Fruit fly (Drosophila melanogaster) whole organism, prepupa: Measurements from ENCODE around the gene IntS4.

Source experiments
- CG11294 ChIP-seq: fragments of 200-800 bp; sonication (Bioruptor generic); IDR thresholded peaks from 2 replicates; pipeline ENCODE4 v1.3.6; 2022; ENCODE audit warnings: missing biosample characterization, missing genetic modification characterization
- CG11902 ChIP-seq: fragments of 200-800 bp; sonication (Bioruptor generic); optimal IDR thresholded peaks from 3 replicates; lab custom pipeline; 2016; ENCODE audit warnings: missing biosample characterization, missing genetic modification characterization
- CG15336 ChIP-seq: fragments of 200-800 bp; sonication (Bioruptor generic); IDR thresholded peaks from 2 replicates; pipeline ENCODE4 v1.3.6; 2022; ENCODE audit warnings: missing biosample characterization, missing genetic modification characterization
- CG16779 ChIP-seq: fragments of 200-800 bp; sonication (Bioruptor generic); optimal IDR thresholded peaks from 3 replicates; lab custom pipeline; 2017; ENCODE audit warnings: missing biosample characterization, mild to moderate bottlenecking, missing genetic modification characterization
- CG3032 ChIP-seq: fragments of 200-800 bp; optimal IDR thresholded peaks from 2 replicates; lab custom pipeline; 2019; ENCODE audit warnings: missing biosample characterization, mild to moderate bottlenecking, missing genetic modification characterization, moderate library complexity
- CG32006 ChIP-seq: fragments of 200-800 bp; sonication (Bioruptor generic); optimal IDR thresholded peaks from 3 replicates; lab custom pipeline; 2017; ENCODE audit warnings: missing biosample characterization, mild to moderate bottlenecking, missing genetic modification characterization
- CG34406 ChIP-seq: fragments of 200-800 bp; sonication (Bioruptor generic); optimal IDR thresholded peaks from 3 replicates; lab custom pipeline; 2016; ENCODE audit warnings: missing biosample characterization, missing genetic modification characterization
- CG6163 ChIP-seq: fragments of 200-800 bp; sonication (Bioruptor generic); IDR thresholded peaks from 3 replicates; pipeline ENCODE4 v1.3.6; 2022; ENCODE audit warnings: missing biosample characterization, missing genetic modification characterization
- CG6276 ChIP-seq: fragments of 200-800 bp; sonication (Bioruptor generic); optimal IDR thresholded peaks from 2 replicates; lab custom pipeline; 2017; ENCODE audit warnings: missing biosample characterization, mild to moderate bottlenecking, missing genetic modification characterization
- CG6808 ChIP-seq: fragments of 200-800 bp; sonication (Bioruptor generic); optimal IDR thresholded peaks from 3 replicates; lab custom pipeline; 2017; ENCODE audit warnings: missing biosample characterization, missing genetic modification characterization, mild to moderate bottlenecking, moderate library complexity, missing genetic modification reagents
- CG6854 ChIP-seq: fragments of 200-800 bp; sonication (Bioruptor generic); optimal IDR thresholded peaks from 2 replicates; lab custom pipeline; 2017; ENCODE audit warnings: missing biosample characterization, mild to moderate bottlenecking, missing genetic modification characterization
- CG7368 ChIP-seq: fragments of 200-800 bp; sonication (Bioruptor generic); optimal IDR thresholded peaks from 3 replicates; lab custom pipeline; 2016; ENCODE audit warnings: missing biosample characterization, missing genetic modification characterization
- CG8119 ChIP-seq: fragments of 200-800 bp; sonication (Bioruptor generic); IDR thresholded peaks from 3 replicates; pipeline ENCODE4 v1.3.6; 2022; ENCODE audit warnings: missing biosample characterization, missing genetic modification characterization
- CG9139 ChIP-seq: fragments of 200-800 bp; sonication (Bioruptor generic); optimal IDR thresholded peaks from 3 replicates; lab custom pipeline; 2017; ENCODE audit warnings: missing biosample characterization, mild to moderate bottlenecking, missing genetic modification characterization
- Eip75B ChIP-seq: fragments of 200-800 bp; sonication (Bioruptor generic); optimal IDR thresholded peaks from 3 replicates; lab custom pipeline; 2016; ENCODE audit warnings: missing biosample characterization, missing genetic modification characterization
- Ets96B ChIP-seq: fragments of 200-800 bp; optimal IDR thresholded peaks from 2 replicates; lab custom pipeline; 2019; ENCODE audit warnings: missing biosample characterization, mild to moderate bottlenecking, missing genetic modification characterization, moderate library complexity
- Gug ChIP-seq: fragments of 200-800 bp; sonication (Bioruptor generic); IDR thresholded peaks from 2 replicates; pipeline ENCODE4 v1.3.6; 2022; ENCODE audit warnings: missing biosample characterization, missing genetic modification characterization
- Hr38 ChIP-seq: sonication (Bioruptor generic); optimal IDR thresholded peaks from 2 replicates; lab custom pipeline; 2016; ENCODE audit warnings: missing biosample characterization, missing genetic modification characterization
- Hr39 ChIP-seq: fragments of 200-800 bp; sonication (Bioruptor generic); optimal IDR thresholded peaks from 2 replicates; lab custom pipeline; 2016; ENCODE audit warnings: missing biosample characterization, missing genetic modification characterization
- Hr4 ChIP-seq: fragments of 200-800 bp; sonication (Bioruptor generic); optimal IDR thresholded peaks from 3 replicates; lab custom pipeline; 2016; ENCODE audit warnings: missing biosample characterization, missing genetic modification characterization
- Lpt ChIP-seq: fragments of 200-800 bp; sonication (Bioruptor generic); optimal IDR thresholded peaks from 3 replicates; lab custom pipeline; 2016; ENCODE audit warnings: missing biosample characterization, missing genetic modification characterization
- Met ChIP-seq: fragments of 200-800 bp; sonication (Bioruptor generic); optimal IDR thresholded peaks from 3 replicates; lab custom pipeline; 2016; ENCODE audit warnings: missing biosample characterization, missing genetic modification characterization
- Sox15 ChIP-seq: fragments of 200-800 bp; sonication (Bioruptor generic); optimal IDR thresholded peaks from 3 replicates; lab custom pipeline; 2016; ENCODE audit warnings: missing biosample characterization, missing genetic modification characterization
- acj6 ChIP-seq: fragments of 200-800 bp; sonication (Bioruptor generic); optimal IDR thresholded peaks from 3 replicates; lab custom pipeline; 2016; ENCODE audit warnings: missing biosample characterization, missing genetic modification characterization
- dac ChIP-seq: fragments of 200-800 bp; sonication (Bioruptor generic); optimal IDR thresholded peaks from 2 replicates; lab custom pipeline; 2017; ENCODE audit warnings: missing biosample characterization, mild to moderate bottlenecking, missing genetic modification characterization
- dsx ChIP-seq: fragments of 200-800 bp; optimal IDR thresholded peaks from 3 replicates; lab custom pipeline; 2019; ENCODE audit warnings: missing biosample characterization, mild to moderate bottlenecking, missing genetic modification characterization, moderate library complexity; ENCODE audit not compliant: poor library complexity, severe bottlenecking
- eg ChIP-seq: fragments of 200-800 bp; sonication (Bioruptor generic); IDR thresholded peaks from 3 replicates; pipeline ENCODE4 v1.3.6; 2022; ENCODE audit warnings: missing biosample characterization, missing genetic modification characterization
- fd59A ChIP-seq: fragments of 200-800 bp; sonication (Bioruptor generic); optimal IDR thresholded peaks from 2 replicates; lab custom pipeline; 2017; ENCODE audit warnings: missing biosample characterization, mild to moderate bottlenecking, missing genetic modification characterization, missing genetic modification reagents
- fd85E ChIP-seq: fragments of 200-800 bp; sonication (Bioruptor generic); optimal IDR thresholded peaks from 3 replicates; lab custom pipeline; 2016; ENCODE audit warnings: missing biosample characterization, missing genetic modification characterization
- fkh ChIP-seq: fragments of 200-800 bp; sonication (Bioruptor generic); optimal IDR thresholded peaks from 3 replicates; lab custom pipeline; 2017; ENCODE audit warnings: missing biosample characterization, mild to moderate bottlenecking, missing genetic modification characterization, moderate library complexity
- lz ChIP-seq: fragments of 200-800 bp; sonication (Bioruptor generic); optimal IDR thresholded peaks from 3 replicates; lab custom pipeline; 2016; ENCODE audit warnings: missing biosample characterization, missing genetic modification characterization
- net ChIP-seq: fragments of 200-800 bp; sonication (Bioruptor generic); optimal IDR thresholded peaks from 3 replicates; lab custom pipeline; 2016; ENCODE audit warnings: missing biosample characterization, missing genetic modification characterization
- pdm3 ChIP-seq: fragments of 200-800 bp; sonication (Bioruptor generic); optimal IDR thresholded peaks from 3 replicates; lab custom pipeline; 2016; ENCODE audit warnings: missing biosample characterization, missing genetic modification characterization
- salr ChIP-seq, 2 experiments: fragments of 200-800 bp; sonication (Bioruptor generic); optimal IDR thresholded peaks; 3 replicates each; lab custom pipeline; 2016 to 2018; ENCODE audit warnings: missing biosample characterization in 2 of 2, missing genetic modification characterization in 2 of 2, mild to moderate bottlenecking in 1 of 2
- spab ChIP-seq: fragments of 200-800 bp; sonication (Bioruptor generic); optimal IDR thresholded peaks from 2 replicates; lab custom pipeline; 2017; ENCODE audit warnings: missing biosample characterization, mild to moderate bottlenecking, missing genetic modification characterization, missing genetic modification reagents
- svp ChIP-seq: fragments of 200-800 bp; sonication (Bioruptor generic); peaks from one replicate; lab custom pipeline; 2016; ENCODE audit warnings: missing biosample characterization, missing genetic modification characterization
- topi ChIP-seq: fragments of 200-800 bp; sonication (Bioruptor generic); optimal IDR thresholded peaks from 3 replicates; lab custom pipeline; 2016; ENCODE audit warnings: missing biosample characterization, missing genetic modification characterization
- vri ChIP-seq: fragments of 200-800 bp; sonication (Bioruptor generic); optimal IDR thresholded peaks from 3 replicates; lab custom pipeline; 2016; ENCODE audit warnings: missing biosample characterization, mild to moderate bottlenecking, missing genetic modification characterization

Gene IntS4

dm6 chrX:8538182-8538581, 20.4 kb downstream of the IntS4 start (continued):
- no peak for TF ChIP-seq Hr38 (GFP tag; lab: Kevin White, UChicago)
- no peak for TF ChIP-seq fd85E (GFP tag; lab: Kevin White, UChicago)
- TF ChIP-seq spab (GFP tag; lab: Kevin White, UChicago), result no peak
- TF ChIP-seq Sox15 (GFP tag; lab: Kevin White, UChicago), result no peak
- peak; percentile 39 for TF ChIP-seq svp (GFP tag; lab: Kevin White, UChicago)
- TF ChIP-seq Ets96B (tag; lab: Kevin White, UChicago), result peak; percentile 15
- no peak for TF ChIP-seq fd59A
- TF ChIP-seq CG11294 (GFP tag; lab: Robert Waterston, UW), result no peak
- peak; percentile 51 for TF ChIP-seq Hr4 (GFP tag; lab: Kevin White, UChicago)
- TF ChIP-seq CG11902, result no peak
- TF ChIP-seq acj6, result no peak
- TF ChIP-seq salr (GFP tag; optimal IDR thresholded peaks at IDR 0.05; lab: Kevin White, UChicago), result no peak
- TF ChIP-seq topi (GFP tag; lab: Kevin White, UChicago), result peak; percentile 11
- TF ChIP-seq eg (GFP tag; lab: Robert Waterston, UW), result peak; percentile 42; the same call in 1 of the 3 replicates
- TF ChIP-seq lz, result peak; percentile 20

- TF ChIP-seq Met (GFP tag; lab: Kevin White, UChicago) (peak; percentile 0), CG9139 (no peak), Hr39 (GFP tag; lab: Kevin White, UChicago) (peak; percentile 6), acj6 (no peak), svp (GFP tag; lab: Kevin White, UChicago) (peak; percentile 53)
These were observed 21.9 kb downstream of the IntS4 start for dm6 chrX:8536649-8537048.

- peak; percentile 54; the same call in 2 of the 3 replicates for TF ChIP-seq CG8119 (GFP tag; lab: Robert Waterston, UW)
- no peak for TF ChIP-seq fkh (GFP tag; lab: Kevin White, UChicago)
- no peak for TF ChIP-seq CG34406 (GFP tag; lab: Kevin White, UChicago)
- no peak for TF ChIP-seq pdm3 (GFP tag; lab: Kevin White, UChicago)
- TF ChIP-seq CG6163 (GFP tag; lab: Robert Waterston, UW), result no peak
- TF ChIP-seq acj6, result no peak
- TF ChIP-seq CG6276 (GFP tag; lab: Kevin White, UChicago), result peak; percentile 35
- TF ChIP-seq svp (GFP tag; lab: Kevin White, UChicago), result no peak
- peak; percentile 67 for TF ChIP-seq CG15336
- peak; percentile 72 for TF ChIP-seq eg (GFP tag; lab: Robert Waterston, UW)
- TF ChIP-seq CG32006 (GFP tag; lab: Kevin White, UChicago), result peak; percentile 19
- no peak for TF ChIP-seq fd59A
- TF ChIP-seq CG6808 (GFP tag; lab: Kevin White, UChicago), result no peak
- TF ChIP-seq net (GFP tag; lab: Kevin White, UChicago), result no peak
- TF ChIP-seq CG3032 (tag; lab: Kevin White, UChicago), result no peak
- no peak for TF ChIP-seq Sox15 (GFP tag; lab: Kevin White, UChicago)
- no peak for TF ChIP-seq Gug
- TF ChIP-seq Ets96B (tag; lab: Kevin White, UChicago), result no peak
- peak; percentile 27 for TF ChIP-seq Hr4 (GFP tag; lab: Kevin White, UChicago)
- TF ChIP-seq CG11294 (GFP tag; lab: Robert Waterston, UW), result peak; percentile 27; the same call in 1 of the 2 replicates
These were observed 23.8 kb downstream of the IntS4 start for dm6 chrX:8534734-8535133.

dm6 chrX:8534321-8534661, 24.3 kb downstream of the IntS4 start:
- no peak for TF ChIP-seq Lpt (GFP tag; lab: Kevin White, UChicago)
- TF ChIP-seq dac (GFP tag; lab: Kevin White, UChicago), result no peak
- no peak for TF ChIP-seq Hr39 (GFP tag; lab: Kevin White, UChicago)
- TF ChIP-seq CG7368 (GFP tag; lab: Kevin White, UChicago), result no peak
- TF ChIP-seq dsx (GFP tag; lab: Kevin White, UChicago), result no peak
- TF ChIP-seq Eip75B (GFP tag; lab: Kevin White, UChicago), result no peak
- no peak for TF ChIP-seq CG6854 (GFP tag; lab: Kevin White, UChicago)
- no peak for TF ChIP-seq CG16779 (tag; lab: Kevin White, UChicago)
- TF ChIP-seq eg (GFP tag; lab: Robert Waterston, UW), result no peak
- no peak for TF ChIP-seq Gug
- no peak for TF ChIP-seq CG34406 (GFP tag; lab: Kevin White, UChicago)
- no peak for TF ChIP-seq CG6163 (GFP tag; lab: Robert Waterston, UW)
- no peak for TF ChIP-seq vri (GFP tag; lab: Kevin White, UChicago)
- no peak for TF ChIP-seq CG11902
- TF ChIP-seq salr (GFP tag; optimal IDR thresholded peaks at IDR 0.05; lab: Kevin White, UChicago), result no peak
